Worm (Caenorhabditis elegans): ENCODE results near the gene dab-1.
A peak's percentile ranks its signal among the peaks of the same experiment; 100 is the strongest.

dab-1 gene

DNA sequence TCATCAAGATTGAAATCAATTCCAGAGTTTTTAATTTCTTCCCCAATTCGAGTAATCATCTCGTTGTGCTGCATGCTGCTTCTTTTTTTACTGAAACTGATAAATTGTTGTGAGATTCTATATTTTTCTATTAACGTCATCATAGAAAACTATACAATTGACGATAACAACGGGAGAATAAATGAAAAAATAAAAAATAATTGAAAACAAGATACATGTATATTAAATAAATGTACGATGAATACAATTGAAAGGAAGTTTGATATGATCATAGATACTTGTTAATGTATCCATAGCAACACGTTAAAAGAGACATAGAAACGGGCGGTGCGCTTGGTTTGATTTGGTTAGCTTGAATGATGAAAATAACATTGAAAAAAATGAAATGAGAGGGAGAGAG lies 31.7 kb upstream of the dab-1 start, which contains the start of gene T05C12.8:
Gene T05C12.8 (minus strand): TSS at position 101 of the 400 bp plus-strand sequence.
- TF ChIP-seq ets-5 (GFP tag; IDR thresholded peaks at IDR 0.05) (no peak), fkh-8 (tag; optimal IDR thresholded peaks at IDR 0.05) (peak; percentile 85)

- TF ChIP-seq lsy-2 (tag; optimal IDR thresholded peaks at IDR 0.05) (no peak), ceh-82 (tag; optimal IDR thresholded peaks at IDR 0.05) (no peak), lir-3 (tag; optimal IDR thresholded peaks at IDR 0.05; ENCODE audit: poor library complexity) (no peak), nhr-47 (tag; optimal IDR thresholded peaks at IDR 0.05) (no peak), blmp-1 (tag; optimal IDR thresholded peaks at IDR 0.05) (no peak), hlh-17 (GFP tag; optimal IDR thresholded peaks at IDR 0.05; ENCODE audit: borderline replicate concordance) (no peak), nhr-12 (tag; optimal IDR thresholded peaks at IDR 0.05) (no peak), sup-37 (GFP tag; optimal IDR thresholded peaks at IDR 0.05) (no peak), unc-62 (GFP tag; optimal IDR thresholded peaks at IDR 0.05) (no peak), pqm-1 (tag; optimal IDR thresholded peaks at IDR 0.05) (no peak), vab-15 (tag; optimal IDR thresholded peaks at IDR 0.05) (no peak), nhr-77 (tag; optimal IDR thresholded peaks at IDR 0.05) (no peak), xbp-1 (tag; optimal IDR thresholded peaks at IDR 0.05) (no peak), tlp-1 (tag; optimal IDR thresholded peaks at IDR 0.05) (no peak), mep-1 (tag; optimal IDR thresholded peaks at IDR 0.05) (no peak)
These were observed 29.1 kb upstream of the dab-1 start, which contains the start of gene T05C12.9 for ce11 chrII:8193126-8193525. TSS of gene T05C12.9 (minus strand) at chrII:8193226.

DNA sequence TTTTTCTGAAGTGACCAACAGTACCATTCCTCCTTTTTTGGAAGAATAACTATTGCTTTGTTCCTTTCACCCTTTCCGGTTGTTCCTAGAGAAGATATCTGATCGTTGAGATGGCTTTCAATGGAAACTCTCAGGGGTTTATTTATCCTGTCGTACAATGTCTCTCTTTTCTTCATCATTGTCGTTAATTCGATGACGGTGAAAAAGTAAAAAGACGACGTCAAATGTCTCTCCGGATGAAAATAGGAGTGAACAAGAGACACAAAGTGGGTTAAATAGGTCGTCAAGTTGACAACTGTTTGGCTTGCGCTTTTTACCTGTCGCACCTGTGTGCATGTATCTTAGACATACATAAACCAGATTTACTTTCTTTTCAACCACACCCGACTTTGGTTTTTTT lies 28.3 kb upstream of the dab-1 start:
- no peak for TF ChIP-seq nhr-90 (tag; optimal IDR thresholded peaks at IDR 0.05; ENCODE audit: poor library complexity)
- peak; percentile 96 for TF ChIP-seq blmp-1 (tag; optimal IDR thresholded peaks at IDR 0.05)

DNA sequence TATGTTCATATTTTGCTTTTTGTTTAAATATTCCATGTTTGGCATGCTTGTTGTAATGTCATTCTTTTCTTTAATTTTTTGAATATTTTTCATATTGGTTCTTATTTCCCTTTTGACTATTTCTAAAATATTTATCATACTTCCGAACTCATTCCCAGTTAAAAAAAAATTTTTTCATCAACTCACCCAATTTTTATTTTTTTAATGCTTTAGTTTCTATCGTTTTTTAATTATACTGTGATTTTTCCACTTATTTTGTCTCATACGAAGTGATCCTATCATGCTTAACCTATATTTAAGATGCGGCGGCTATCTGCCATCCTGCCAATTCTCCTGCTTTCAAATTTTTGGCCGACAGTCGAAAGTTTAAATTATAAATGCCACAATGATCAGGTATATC lies 23.7 kb upstream of the dab-1 start, which contains the start of gene qua-1:
Gene qua-1 (plus strand): TSS at position 301 of the 400 bp plus-strand sequence.
- no peak for TF ChIP-seq pax-3 (tag; optimal IDR thresholded peaks at IDR 0.05)
- no peak for TF ChIP-seq elt-3 (tag; optimal IDR thresholded peaks at IDR 0.05)
- TF ChIP-seq C34B4.2 (tag; optimal IDR thresholded peaks at IDR 0.05), result no peak
- TF ChIP-seq jun-1 (tag; optimal IDR thresholded peaks at IDR 0.05), result no peak
- TF ChIP-seq mep-1 (tag; optimal IDR thresholded peaks at IDR 0.05), result no peak
- TF ChIP-seq efl-1 (optimal IDR thresholded peaks at IDR 0.05), result no peak
- TF ChIP-seq efl-1 (GFP tag; optimal IDR thresholded peaks at IDR 0.05 in 1 of 2), result no peak
- no peak for TF ChIP-seq C04F5.9 (tag; optimal IDR thresholded peaks at IDR 0.05)

- TF ChIP-seq nhr-85 (tag), result peak; percentile 30
- TF ChIP-seq blmp-1 (tag; optimal IDR thresholded peaks at IDR 0.05), result peak; percentile 100
- no peak for TF ChIP-seq lin-39 (tag; optimal IDR thresholded peaks at IDR 0.05)
- TF ChIP-seq elt-3 (tag; optimal IDR thresholded peaks at IDR 0.05), result peak in 1 of 6 experiments; percentile 27
- TF ChIP-seq lin-14 (GFP tag; optimal IDR thresholded peaks at IDR 0.05), result peak; percentile 34
These were observed 22.4 kb upstream of the dab-1 start for ce11 chrII:8199803-8200202.

DNA sequence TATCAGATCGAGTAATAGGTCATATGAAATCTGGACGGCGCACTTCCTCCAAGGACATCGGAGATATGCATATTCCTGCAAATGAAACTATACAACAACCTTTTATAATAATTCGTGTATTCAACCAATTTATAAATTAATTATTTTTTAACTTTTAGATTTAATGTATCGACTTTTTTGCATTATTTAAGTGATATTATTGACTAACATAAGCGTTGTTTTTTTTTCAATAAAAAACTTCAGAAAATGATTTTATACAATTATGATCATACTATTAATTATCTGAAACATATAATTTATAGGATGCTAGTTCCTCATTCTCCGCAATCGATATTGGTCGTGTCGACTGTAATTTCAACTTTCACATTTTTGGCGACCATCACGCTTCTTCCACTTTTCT lies 18.1 kb upstream of the dab-1 start, which contains the start of gene col-76:
Gene col-76 (plus strand): TSS at position 301 of the 400 bp plus-strand sequence.
- TF ChIP-seq ceh-88 (GFP tag; IDR thresholded peaks at IDR 0.05) (no peak), Y116A8C.19 (tag; optimal IDR thresholded peaks at IDR 0.05; ENCODE audit: borderline replicate concordance) (no peak), unc-30 (tag; optimal IDR thresholded peaks at IDR 0.05) (no peak), fkh-4 (tag; optimal IDR thresholded peaks at IDR 0.05; ENCODE audit: borderline replicate concordance) (no peak), nhr-76 (tag; optimal IDR thresholded peaks at IDR 0.05) (no peak), C34B4.2 (tag; optimal IDR thresholded peaks at IDR 0.05) (no peak), nhr-84 (tag; optimal IDR thresholded peaks at IDR 0.05) (no peak), vab-15 (tag; optimal IDR thresholded peaks at IDR 0.05) (no peak), nhr-12 (tag; optimal IDR thresholded peaks at IDR 0.05) (no peak), ceh-90 (tag; optimal IDR thresholded peaks at IDR 0.05) (no peak)
